Fruit fly (Drosophila melanogaster) whole organism, embryonic: ENCODE results near the gene Jhbp2.

ENCODE experiments used
- Abd-B ChIP-seq: fragments of 200-800 bp; sonication (Bioruptor generic); optimal IDR thresholded peaks from 2 replicates; lab custom pipeline; 2018; ENCODE audit warnings: missing biosample characterization, mild to moderate bottlenecking, missing genetic modification characterization, moderate library complexity
- BEAF-32 ChIP-seq: fragments of 200-800 bp; sonication (Bioruptor generic); optimal IDR thresholded peaks from 3 replicates; lab custom pipeline; 2017; ENCODE audit warnings: missing biosample characterization, missing genetic modification characterization, mild to moderate bottlenecking, moderate library complexity, missing genetic modification reagents
- Bgb ChIP-seq: fragments of 200-800 bp; sonication (Bioruptor generic); IDR thresholded peaks from 2 replicates; pipeline ENCODE4 v1.3.6; 2022; ENCODE audit warnings: missing biosample characterization, missing genetic modification characterization; ENCODE audit not compliant: partially characterized antibody
- CG10366 ChIP-seq: fragments of 200-800 bp; sonication (Bioruptor generic); IDR thresholded peaks from 2 replicates; pipeline ENCODE4 v1.3.6; 2022; ENCODE audit warnings: missing biosample characterization, missing genetic modification characterization
- CG11504 ChIP-seq: fragments of 200-800 bp; sonication (Bioruptor generic); optimal IDR thresholded peaks from 3 replicates; lab custom pipeline; 2019; ENCODE audit warnings: missing biosample characterization, mild to moderate bottlenecking, missing genetic modification characterization, moderate library complexity
- CG12769 ChIP-seq: fragments of 200-800 bp; sonication (Bioruptor generic); optimal IDR thresholded peaks from 2 replicates; lab custom pipeline; 2019; ENCODE audit warnings: missing biosample characterization, mild to moderate bottlenecking, missing genetic modification characterization, moderate library complexity
- CG17612 ChIP-seq: fragments of 200-800 bp; sonication (Bioruptor generic); IDR thresholded peaks from 2 replicates; pipeline ENCODE4 v1.3.6; 2022; ENCODE audit warnings: missing biosample characterization, missing genetic modification characterization
- CG2120 ChIP-seq: fragments of 200-800 bp; sonication (Bioruptor generic); optimal IDR thresholded peaks from 3 replicates; lab custom pipeline; 2016; ENCODE audit warnings: missing biosample characterization, missing genetic modification characterization
- CG2889 ChIP-seq: fragments of 200-800 bp; sonication (Bioruptor generic); IDR thresholded peaks from 3 replicates; pipeline ENCODE4 v1.3.6; 2022; ENCODE audit warnings: missing biosample characterization, missing genetic modification characterization
- CG3163 ChIP-seq: fragments of 200-800 bp; sonication (Bioruptor generic); optimal IDR thresholded peaks from 3 replicates; lab custom pipeline; 2016; ENCODE audit warnings: missing biosample characterization, missing genetic modification characterization
- CG32532 ChIP-seq: fragments of 200-800 bp; sonication (Bioruptor generic); IDR thresholded peaks from 2 replicates; pipeline ENCODE4 v1.3.6; 2022; ENCODE audit warnings: missing biosample characterization, missing genetic modification characterization
- CG3407 ChIP-seq: fragments of 200-800 bp; sonication (Bioruptor generic); optimal IDR thresholded peaks from 2 replicates; lab custom pipeline; 2018; ENCODE audit warnings: missing biosample characterization, mild to moderate bottlenecking, missing genetic modification characterization
- CG42726 ChIP-seq: fragments of 200-800 bp; sonication (Bioruptor generic); IDR thresholded peaks from 2 replicates; pipeline ENCODE4 v1.3.6; 2022; ENCODE audit warnings: missing biosample characterization, missing genetic modification characterization; ENCODE audit not compliant: partially characterized antibody
- CG4424 ChIP-seq: fragments of 200-800 bp; sonication (Bioruptor generic); optimal IDR thresholded peaks from 3 replicates; lab custom pipeline; 2016; ENCODE audit warnings: missing biosample characterization, missing genetic modification characterization
- CG7839 ChIP-seq: fragments of 200-800 bp; sonication (Bioruptor generic); optimal IDR thresholded peaks from 3 replicates; lab custom pipeline; 2018; ENCODE audit warnings: missing biosample characterization, mild to moderate bottlenecking, missing genetic modification characterization, moderate library complexity
- CG8290 ChIP-seq, 3 experiments: fragments of 200-800 bp; sonication (Bioruptor generic); optimal IDR thresholded peaks; 2 replicates each; lab custom pipeline; 2016 to 2019; ENCODE audit warnings: missing biosample characterization in 3 of 3, missing genetic modification characterization in 3 of 3, mild to moderate bottlenecking in 2 of 3, moderate library complexity in 1 of 3
- CG9932 ChIP-seq: fragments of 200-800 bp; sonication (Bioruptor generic); IDR thresholded peaks from 2 replicates; pipeline ENCODE4 v1.3.6; 2022; ENCODE audit warnings: missing biosample characterization, missing genetic modification characterization
- Chrac-16 ChIP-seq: fragments of 200-800 bp; sonication (Bioruptor generic); optimal IDR thresholded peaks from 3 replicates; lab custom pipeline; 2016; ENCODE audit warnings: missing biosample characterization, missing genetic modification characterization
- CoRest ChIP-seq: fragments of 200-800 bp; sonication (Bioruptor generic); optimal IDR thresholded peaks from 3 replicates; lab custom pipeline; 2018; ENCODE audit warnings: missing biosample characterization, mild to moderate bottlenecking, missing genetic modification characterization, moderate library complexity
- Drgx ChIP-seq: fragments of 200-800 bp; sonication (Bioruptor generic); IDR thresholded peaks from 2 replicates; pipeline ENCODE4 v1.3.6; 2022; ENCODE audit warnings: missing biosample characterization, missing genetic modification characterization
- Ets65A ChIP-seq: fragments of 200-800 bp; sonication (Bioruptor generic); peaks from one replicate; lab custom pipeline; 2016; ENCODE audit warnings: missing biosample characterization, missing genetic modification characterization
- Gsc ChIP-seq: fragments of 200-800 bp; sonication (Bioruptor generic); IDR thresholded peaks from 2 replicates; pipeline ENCODE4 v1.3.6; 2022; ENCODE audit warnings: missing biosample characterization, missing genetic modification characterization
- Gug ChIP-seq: fragments of 200-800 bp; sonication (Bioruptor generic); IDR thresholded peaks from 4 replicates; pipeline ENCODE4 v1.3.6; 2022; ENCODE audit warnings: missing biosample characterization, missing genetic modification characterization
- HLH54F ChIP-seq: fragments of 200-800 bp; sonication (Bioruptor generic); optimal IDR thresholded peaks from 3 replicates; lab custom pipeline; 2016; ENCODE audit warnings: missing biosample characterization, missing genetic modification characterization
- HmgD ChIP-seq: fragments of 200-800 bp; sonication (Bioruptor generic); optimal IDR thresholded peaks from 3 replicates; lab custom pipeline; 2016; ENCODE audit warnings: missing biosample characterization, missing genetic modification characterization
- Hr51 ChIP-seq, 2 experiments: fragments of 200-800 bp; sonication (Bioruptor generic); optimal IDR thresholded peaks; 2 replicates in 1 of 2; 3 replicates in 1 of 2; lab custom pipeline; 2016 to 2018; ENCODE audit warnings: missing biosample characterization in 2 of 2, missing genetic modification characterization in 2 of 2, mild to moderate bottlenecking in 1 of 2, moderate library complexity in 1 of 2
- Lhr ChIP-seq: fragments of 200-800 bp; sonication (Bioruptor generic); optimal IDR thresholded peaks from 3 replicates; lab custom pipeline; 2017; ENCODE audit warnings: mild to moderate bottlenecking, missing biosample characterization, missing genetic modification reagents, missing genetic modification characterization
- Mad ChIP-seq: fragments of 200-800 bp; sonication (Bioruptor generic); optimal IDR thresholded peaks from 2 replicates; lab custom pipeline; 2016; ENCODE audit warnings: missing biosample characterization, missing genetic modification characterization
- Ptx1 ChIP-seq: fragments of 200-800 bp; sonication (Bioruptor generic); IDR thresholded peaks from 2 replicates; pipeline ENCODE4 v1.3.6; 2022; ENCODE audit warnings: missing biosample characterization, missing genetic modification characterization
- Side ChIP-seq: fragments of 200-800 bp; sonication (Bioruptor generic); optimal IDR thresholded peaks from 2 replicates; lab custom pipeline; 2016; ENCODE audit warnings: missing biosample characterization, missing genetic modification characterization
- croc ChIP-seq: fragments of 200-800 bp; sonication (Bioruptor generic); conservative IDR thresholded peaks from 3 replicates; pipeline ENCODE4 v1.3.6; 2022; ENCODE audit warnings: missing biosample characterization, missing genetic modification characterization
- dpn ChIP-seq, 2 experiments: fragments of 200-800 bp; sonication (Bioruptor generic); optimal IDR thresholded peaks; 3 replicates each; lab custom pipeline; 2016; ENCODE audit warnings: missing biosample characterization in 2 of 2, missing genetic modification characterization in 2 of 2
- grau ChIP-seq: fragments of 200-800 bp; optimal IDR thresholded peaks from 3 replicates; lab custom pipeline; 2019; ENCODE audit warnings: missing biosample characterization, mild to moderate bottlenecking, missing genetic modification characterization, moderate library complexity
- gsb-n ChIP-seq: fragments of 200-800 bp; sonication (Bioruptor generic); optimal IDR thresholded peaks from 3 replicates; lab custom pipeline; 2018; ENCODE audit warnings: missing biosample characterization, mild to moderate bottlenecking, missing genetic modification characterization
- knrl ChIP-seq: fragments of 200-800 bp; sonication (Bioruptor generic); IDR thresholded peaks from 3 replicates; pipeline ENCODE4 v1.3.6; 2022; ENCODE audit warnings: missing biosample characterization, missing genetic modification characterization; ENCODE audit not compliant: partially characterized antibody
- mam ChIP-seq: fragments of 200-800 bp; sonication (Bioruptor generic); optimal IDR thresholded peaks from 3 replicates; lab custom pipeline; 2016; ENCODE audit warnings: missing biosample characterization, missing genetic modification characterization
- otp ChIP-seq: fragments of 200-800 bp; sonication (Bioruptor generic); IDR thresholded peaks from 3 replicates; pipeline ENCODE4, ENCODE4 v1.3.6; 2022; ENCODE audit warnings: missing biosample characterization, missing genetic modification characterization
- pan ChIP-seq, 4 experiments: fragments of >200 bp in 3 of 4; fragments of 200-800 bp in 1 of 4; sonication (Bioruptor generic) in 1 of 4; optimal IDR thresholded peaks in 3 of 4; IDR thresholded peaks in 1 of 4; 2 replicates each; pipeline versions ENCODE4 v1.3.6 to Lab custom; 2017 to 2022; ENCODE audit warnings: missing biosample characterization in 2 of 4, missing genetic modification characterization in 2 of 4, mixed read lengths in 1 of 4
- pb ChIP-seq: fragments of 200-800 bp; sonication (Bioruptor generic); optimal IDR thresholded peaks from 3 replicates; lab custom pipeline; 2016; ENCODE audit warnings: missing biosample characterization, missing genetic modification characterization
- peb ChIP-seq: fragments of 200-800 bp; sonication (Bioruptor generic); IDR thresholded peaks from 2 replicates; pipeline ENCODE4 v1.3.6; 2022; ENCODE audit warnings: missing biosample characterization, missing genetic modification characterization
- phol ChIP-seq: fragments of 200-800 bp; sonication (Bioruptor generic); optimal IDR thresholded peaks from 3 replicates; lab custom pipeline; 2018; ENCODE audit warnings: missing biosample characterization, mild to moderate bottlenecking, missing genetic modification characterization, moderate library complexity
- sd ChIP-seq: fragments of 200-800 bp; sonication (Bioruptor generic); optimal IDR thresholded peaks from 3 replicates; lab custom pipeline; 2018; ENCODE audit warnings: missing biosample characterization, mild to moderate bottlenecking, missing genetic modification characterization, moderate library complexity
- sens ChIP-seq: fragments of 200-800 bp; sonication (Bioruptor generic); peaks from one replicate; lab custom pipeline; 2016; ENCODE audit warnings: missing biosample characterization, missing genetic modification characterization
- slbo ChIP-seq: fragments of 200-800 bp; sonication (Bioruptor generic); IDR thresholded peaks from 2 replicates; pipeline ENCODE4 v1.3.6; 2022; ENCODE audit warnings: missing biosample characterization, missing genetic modification characterization
- sob ChIP-seq: fragments of 200-800 bp; sonication (Bioruptor generic); IDR thresholded peaks from 2 replicates; pipeline ENCODE4 v1.3.6; 2022; ENCODE audit warnings: missing biosample characterization, missing genetic modification characterization
- twi ChIP-seq: fragments of 200-800 bp; optimal IDR thresholded peaks from 2 replicates; lab custom pipeline; 2019; ENCODE audit warnings: missing biosample characterization, mild to moderate bottlenecking, missing genetic modification characterization, moderate library complexity
- vnd ChIP-seq: fragments of 200-800 bp; sonication (Bioruptor generic); IDR thresholded peaks from 3 replicates; pipeline ENCODE4 v1.3.6; 2022; ENCODE audit warnings: missing biosample characterization, missing genetic modification characterization; ENCODE audit not compliant: partially characterized antibody
- zen2 ChIP-seq: fragments of 200-800 bp; sonication (Bioruptor generic); IDR thresholded peaks from 3 replicates; pipeline ENCODE4 v1.3.6; 2022; ENCODE audit warnings: missing biosample characterization, missing genetic modification characterization; ENCODE audit not compliant: partially characterized antibody
- zf30C ChIP-seq: fragments of 200-800 bp; sonication (Bioruptor generic); optimal IDR thresholded peaks from 3 replicates; lab custom pipeline; 2018; ENCODE audit warnings: missing biosample characterization, mild to moderate bottlenecking, missing genetic modification characterization

Gene Jhbp2

dm6 chr3R:4962689-4963088 lies 1.5 kb upstream of the Jhbp2 start (continued):
- TF ChIP-seq zf30C (GFP tag; lab: Kevin White, UChicago), result peak; percentile 2
- peak; percentile 5 for TF ChIP-seq gsb-n (tag; lab: Kevin White, UChicago)
- peak; percentile 26 for TF ChIP-seq pb
- peak; percentile 54 for TF ChIP-seq CG8290 (GFP tag; optimal IDR thresholded peaks at IDR 0.05; lab: Kevin White, UChicago)
- peak in 1 of 2 experiments; percentile 61 for TF ChIP-seq CG8290 (tag; optimal IDR thresholded peaks at IDR 0.05; lab: Kevin White, UChicago)
- peak; percentile 20 for TF ChIP-seq phol
- peak; percentile 26 for TF ChIP-seq Lhr (GFP tag; lab: Kevin White, UChicago)
- TF ChIP-seq sob (GFP tag; lab: Robert Waterston, UW), result peak; percentile 25; the same call in 1 of the 2 replicates
- TF ChIP-seq CG3163 (GFP tag; lab: Kevin White, UChicago), result peak; percentile 34
- peak; percentile 17 for TF ChIP-seq grau
- no peak for TF ChIP-seq CG12769 (tag; lab: Kevin White, UChicago)
- peak; percentile 60 for TF ChIP-seq Bgb (GFP tag; lab: Robert Waterston, UW)
- no peak for TF ChIP-seq Drgx (GFP tag; lab: Robert Waterston, UW)
- no peak for TF ChIP-seq BEAF-32 (GFP tag; lab: Kevin White, UChicago)
- TF ChIP-seq otp (GFP tag; lab: Robert Waterston, UW), result 0 out of 3 replicates have a peak, but pooled peaks have one; percentile 5
- peak; percentile 16 for TF ChIP-seq Abd-B (GFP tag; lab: Kevin White, UChicago)
- TF ChIP-seq CG17612 (GFP tag; lab: Robert Waterston, UW), result no peak
- no peak for TF ChIP-seq twi
- TF ChIP-seq mam (GFP tag; lab: Kevin White, UChicago), result peak; percentile 42
- peak; percentile 33 for TF ChIP-seq CG2120
- no peak for TF ChIP-seq Mad
- TF ChIP-seq CG2889 (GFP tag; lab: Robert Waterston, UW), result no peak
- peak; percentile 73 for TF ChIP-seq Ets65A
- TF ChIP-seq Gug (GFP tag; lab: Robert Waterston, UW), result peak; percentile 25; the same call in 1 of the 4 replicates
- TF ChIP-seq Ptx1 (GFP tag; lab: Robert Waterston, UW), result 0 out of 2 replicates have a peak, but pooled peaks have one; percentile 16
- no peak for TF ChIP-seq croc (GFP tag; lab: Robert Waterston, UW)
- TF ChIP-seq CG7839 (tag; lab: Kevin White, UChicago), result peak; percentile 4
- 0 out of 3 replicates have a peak, but pooled peaks have one; percentile 31 for TF ChIP-seq vnd (GFP tag; lab: Robert Waterston, UW)
- no peak for TF ChIP-seq CG3407 (GFP tag; lab: Kevin White, UChicago)
- peak; percentile 18 for TF ChIP-seq CG11504 (tag; lab: Kevin White, UChicago)
- TF ChIP-seq HLH54F (GFP tag; lab: Kevin White, UChicago), result peak; percentile 8
- TF ChIP-seq CG42726, result peak; percentile 43; the same call in 1 of the 2 replicates
- TF ChIP-seq CoRest (tag; lab: Kevin White, UChicago), result peak; percentile 3
- TF ChIP-seq Side (GFP tag; lab: Kevin White, UChicago), result peak; percentile 14
- TF ChIP-seq CG10366 (GFP tag; lab: Robert Waterston, UW), result no peak
- peak; percentile 49; the same call in 1 of the 2 replicates for TF ChIP-seq CG9932 (GFP tag; lab: Robert Waterston, UW)
- TF ChIP-seq peb (GFP tag; lab: Robert Waterston, UW), result no peak
- no peak for TF ChIP-seq Hr51 (GFP tag; optimal IDR thresholded peaks at IDR 0.05; lab: Kevin White, UChicago)
- TF ChIP-seq slbo (GFP tag; lab: Robert Waterston, UW), result peak; percentile 59
- peak; percentile 21 for TF ChIP-seq Chrac-16 (GFP tag; lab: Kevin White, UChicago)
- peak in 1 of 2 experiments; percentile 2 for TF ChIP-seq dpn (GFP tag; optimal IDR thresholded peaks at IDR 0.05; lab: Kevin White, UChicago)
- no peak for TF ChIP-seq pan (optimal IDR thresholded peaks at IDR 0.05; lab: Kevin White, UChicago)
- TF ChIP-seq pan (GFP tag; optimal IDR thresholded peaks at IDR 0.05 in 1 of 2, IDR thresholded peaks at IDR 0.05 in 1 of 2), result peak in 1 of 2 experiments; percentile 14
- peak; percentile 19; the same call in 1 of the 2 replicates for TF ChIP-seq CG32532 (GFP tag; lab: Robert Waterston, UW)
- TF ChIP-seq Gsc (GFP tag; lab: Robert Waterston, UW), result no peak
- peak; percentile 56 for TF ChIP-seq sens (GFP tag; lab: Kevin White, UChicago)
- peak; percentile 69 for TF ChIP-seq HmgD (GFP tag; lab: Kevin White, UChicago)
- TF ChIP-seq sd (tag; lab: Kevin White, UChicago), result peak; percentile 43
- TF ChIP-seq CG4424, result peak; percentile 32
- peak; percentile 45 for TF ChIP-seq knrl (GFP tag; lab: Robert Waterston, UW)
- no peak for TF ChIP-seq zen2
